Worm (Caenorhabditis elegans): ENCODE data around the gene F37C4.6.

DNA sequence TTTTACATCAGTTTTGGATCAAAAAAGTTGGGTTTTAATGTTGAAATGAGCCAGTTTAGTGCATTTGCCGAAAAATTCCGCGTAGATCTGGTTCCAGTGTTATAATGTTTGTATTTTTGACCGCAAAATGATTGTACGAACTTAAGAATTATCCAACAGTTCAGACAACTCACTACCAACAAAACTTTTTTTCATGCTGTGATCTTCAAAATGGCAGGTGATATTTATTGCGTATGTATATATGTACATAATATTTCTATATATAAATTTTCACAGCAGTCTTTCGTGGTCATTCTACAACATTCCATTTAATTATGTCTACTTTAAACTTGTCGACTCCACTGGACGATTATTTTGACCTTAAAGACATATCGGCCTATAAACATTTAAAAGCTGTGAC is 37.2 kb upstream of the F37C4.6 start, which contains the start of gene srz-20:
- TF ChIP-seq pqm-1 (tag; optimal IDR thresholded peaks at IDR 0.05) (no peak), sdc-2 (tag; optimal IDR thresholded peaks at IDR 0.05) (no peak), sox-4 (tag; optimal IDR thresholded peaks at IDR 0.05) (no peak), fkh-6 (tag; optimal IDR thresholded peaks at IDR 0.05) (no peak), hlh-6 (tag; optimal IDR thresholded peaks at IDR 0.05) (no peak), dve-1 (tag; optimal IDR thresholded peaks at IDR 0.05) (no peak), rnt-1 (tag; optimal IDR thresholded peaks at IDR 0.05) (no peak), pag-3 (tag; optimal IDR thresholded peaks at IDR 0.05; ENCODE audit: borderline replicate concordance) (no peak), ceh-18 (tag; optimal IDR thresholded peaks at IDR 0.05) (no peak), ama-1 (optimal IDR thresholded peaks at IDR 0.05) (no peak), nhr-11 (tag; optimal IDR thresholded peaks at IDR 0.05) (no peak)
